Fruit fly (Drosophila melanogaster) whole organism, embryonic: Measurements from ENCODE around the gene Kyat.

ENCODE experiments used
- CG10209 ChIP-seq: fragments of 200-800 bp; sonication (Bioruptor generic); optimal IDR thresholded peaks from 3 replicates; lab custom pipeline; 2017; ENCODE audit warnings: missing biosample characterization, mild to moderate bottlenecking, missing genetic modification characterization, missing genetic modification reagents
- CG10366 ChIP-seq: fragments of 200-800 bp; sonication (Bioruptor generic); IDR thresholded peaks from 2 replicates; pipeline ENCODE4 v1.3.6; 2022; ENCODE audit warnings: missing biosample characterization, missing genetic modification characterization
- CG11085 ChIP-seq: fragments of 200-800 bp; sonication (Bioruptor generic); IDR thresholded peaks from 2 replicates; pipeline ENCODE4 v1.3.6; 2022; ENCODE audit warnings: missing biosample characterization, missing genetic modification characterization
- CG12071 ChIP-seq: fragments of 200-800 bp; sonication (Bioruptor generic); optimal IDR thresholded peaks from 3 replicates; lab custom pipeline; 2018; ENCODE audit warnings: missing biosample characterization, mild to moderate bottlenecking, missing genetic modification characterization
- CG12769 ChIP-seq: fragments of 200-800 bp; sonication (Bioruptor generic); optimal IDR thresholded peaks from 2 replicates; lab custom pipeline; 2019; ENCODE audit warnings: missing biosample characterization, mild to moderate bottlenecking, missing genetic modification characterization, moderate library complexity
- CG1529 ChIP-seq: fragments of 200-800 bp; sonication (Bioruptor generic); optimal IDR thresholded peaks from 3 replicates; lab custom pipeline; 2018; ENCODE audit warnings: missing biosample characterization, missing genetic modification characterization
- CG15514 ChIP-seq: fragments of 200-800 bp; sonication (Bioruptor generic); optimal IDR thresholded peaks from 3 replicates; lab custom pipeline; 2017; ENCODE audit warnings: missing biosample characterization, missing genetic modification characterization, mild to moderate bottlenecking, moderate library complexity, missing genetic modification reagents
- CG15696 ChIP-seq: fragments of 200-800 bp; sonication (Bioruptor generic); optimal IDR thresholded peaks from 2 replicates; lab custom pipeline; 2019; ENCODE audit warnings: missing biosample characterization, mild to moderate bottlenecking, missing genetic modification characterization, moderate library complexity
- CG1602 ChIP-seq: fragments of 200-800 bp; sonication (Bioruptor generic); optimal IDR thresholded peaks from 3 replicates; lab custom pipeline; 2016; ENCODE audit warnings: missing biosample characterization, missing genetic modification characterization
- CG1647 ChIP-seq: fragments of 200-800 bp; sonication (Bioruptor generic); optimal IDR thresholded peaks from 3 replicates; lab custom pipeline; 2016; ENCODE audit warnings: missing biosample characterization, missing genetic modification characterization
- CG17328 ChIP-seq: fragments of 200-800 bp; sonication (Bioruptor generic); IDR thresholded peaks from 2 replicates; pipeline ENCODE4 v1.3.6; 2022; ENCODE audit warnings: missing biosample characterization, missing genetic modification characterization
- CG17612 ChIP-seq: fragments of 200-800 bp; sonication (Bioruptor generic); IDR thresholded peaks from 2 replicates; pipeline ENCODE4 v1.3.6; 2022; ENCODE audit warnings: missing biosample characterization, missing genetic modification characterization
- CG2120 ChIP-seq: fragments of 200-800 bp; sonication (Bioruptor generic); optimal IDR thresholded peaks from 3 replicates; lab custom pipeline; 2016; ENCODE audit warnings: missing biosample characterization, missing genetic modification characterization
- CG30020 ChIP-seq: fragments of 200-800 bp; optimal IDR thresholded peaks from 2 replicates; lab custom pipeline; 2019; ENCODE audit warnings: missing biosample characterization, mild to moderate bottlenecking, missing genetic modification characterization, moderate library complexity
- CG3281 ChIP-seq: fragments of 200-800 bp; sonication (Bioruptor generic); optimal IDR thresholded peaks from 3 replicates; lab custom pipeline; 2017; ENCODE audit warnings: missing biosample characterization, mild to moderate bottlenecking, missing genetic modification characterization
- CG3838 ChIP-seq: fragments of 200-800 bp; sonication (Bioruptor generic); optimal IDR thresholded peaks from 3 replicates; lab custom pipeline; 2016; ENCODE audit warnings: missing biosample characterization, missing genetic modification characterization
- CG4360 ChIP-seq: fragments of 200-800 bp; sonication (Bioruptor generic); IDR thresholded peaks from 2 replicates; pipeline ENCODE4 v1.3.6; 2022; ENCODE audit warnings: missing biosample characterization, missing genetic modification characterization
- CG4404 ChIP-seq: fragments of 200-800 bp; sonication (Bioruptor generic); IDR thresholded peaks from 2 replicates; pipeline ENCODE4 v1.3.6; 2022; ENCODE audit warnings: missing biosample characterization, missing genetic modification characterization
- CG6765 ChIP-seq: fragments of 200-800 bp; sonication (Bioruptor generic); optimal IDR thresholded peaks from 3 replicates; lab custom pipeline; 2017; ENCODE audit warnings: missing biosample characterization, mild to moderate bottlenecking, missing genetic modification characterization
- CG6813 ChIP-seq: fragments of 200-800 bp; sonication (Bioruptor generic); optimal IDR thresholded peaks from 2 replicates; lab custom pipeline; 2017; ENCODE audit warnings: missing biosample characterization, missing genetic modification characterization, mild to moderate bottlenecking, moderate library complexity, missing genetic modification reagents
- CG7271 ChIP-seq: fragments of 200-800 bp; sonication (Bioruptor generic); optimal IDR thresholded peaks from 2 replicates; lab custom pipeline; 2018; ENCODE audit warnings: missing biosample characterization, mild to moderate bottlenecking, missing genetic modification characterization, moderate library complexity
- CG8089 ChIP-seq: fragments of 200-800 bp; sonication (Bioruptor generic); optimal IDR thresholded peaks from 3 replicates; lab custom pipeline; 2016; ENCODE audit warnings: missing biosample characterization, missing genetic modification characterization
- CkIIα-i1 ChIP-seq: fragments of 200-800 bp; sonication (Bioruptor generic); IDR thresholded peaks from 2 replicates; pipeline ENCODE4 v1.3.6; 2022; ENCODE audit warnings: missing biosample characterization, missing genetic modification characterization
- Dll ChIP-seq: fragments of 200-800 bp; sonication (Bioruptor generic); IDR thresholded peaks from 4 replicates; pipeline ENCODE4 v1.3.6; 2022; ENCODE audit warnings: missing biosample characterization, missing genetic modification characterization; ENCODE audit not compliant: partially characterized antibody
- Doc2 ChIP-seq: fragments of 200-800 bp; sonication (Bioruptor generic); IDR thresholded peaks from 2 replicates; pipeline ENCODE4 v1.3.6; 2022; ENCODE audit warnings: missing biosample characterization, missing genetic modification characterization
- Dref ChIP-seq: fragments of 200-800 bp; sonication (Bioruptor generic); IDR thresholded peaks from 2 replicates; pipeline ENCODE4 v1.3.6; 2022; ENCODE audit warnings: missing biosample characterization, missing genetic modification characterization
- Elba2 ChIP-seq: fragments of 200-800 bp; sonication (Bioruptor generic); optimal IDR thresholded peaks from 3 replicates; lab custom pipeline; 2016; ENCODE audit warnings: missing biosample characterization, missing genetic modification characterization
- GATAe ChIP-seq: fragments of 200-800 bp; sonication (Bioruptor generic); conservative IDR thresholded peaks from 2 replicates; pipeline ENCODE4 v1.3.6; 2022; ENCODE audit warnings: missing biosample characterization, missing genetic modification characterization
- HLHmδ ChIP-seq: fragments of 200-800 bp; sonication (Bioruptor generic); optimal IDR thresholded peaks from 2 replicates; lab custom pipeline; 2018; ENCODE audit warnings: missing biosample characterization, mild to moderate bottlenecking, missing genetic modification characterization, moderate library complexity
- Hr39 ChIP-seq: fragments of >200 bp; optimal IDR thresholded peaks from 2 replicates; lab custom pipeline; 2017
- Opbp ChIP-seq: fragments of 200-800 bp; sonication (Bioruptor generic); IDR thresholded peaks from 3 replicates; pipeline ENCODE4 v1.3.6; 2022; ENCODE audit warnings: missing biosample characterization, missing genetic modification characterization; ENCODE audit not compliant: partially characterized antibody
- Side ChIP-seq: fragments of 200-800 bp; sonication (Bioruptor generic); optimal IDR thresholded peaks from 2 replicates; lab custom pipeline; 2016; ENCODE audit warnings: missing biosample characterization, missing genetic modification characterization
- Sox102F ChIP-seq: fragments of 200-800 bp; sonication (Bioruptor generic); optimal IDR thresholded peaks from 2 replicates; lab custom pipeline; 2018; ENCODE audit warnings: missing biosample characterization, mild to moderate bottlenecking, missing genetic modification characterization, moderate library complexity
- Tbp ChIP-seq: fragments of >200 bp; optimal IDR thresholded peaks from 2 replicates; lab custom pipeline; 2018; ENCODE audit warnings: missing biosample characterization, missing genetic modification characterization
- Vsx1 ChIP-seq: fragments of 200-800 bp; sonication (Bioruptor generic); optimal IDR thresholded peaks from 2 replicates; lab custom pipeline; 2017; ENCODE audit warnings: missing biosample characterization, mild to moderate bottlenecking, missing genetic modification characterization, missing genetic modification reagents
- Xrp1 ChIP-seq: fragments of 200-800 bp; sonication (Bioruptor generic); IDR thresholded peaks from 2 replicates; pipeline ENCODE4 v1.3.6; 2022; ENCODE audit warnings: missing biosample characterization, missing genetic modification characterization
- ash1 ChIP-seq: fragments of 200-800 bp; sonication (Bioruptor generic); optimal IDR thresholded peaks from 2 replicates; lab custom pipeline; 2018; ENCODE audit warnings: missing biosample characterization, mild to moderate bottlenecking, missing genetic modification characterization
- chinmo ChIP-seq: fragments of 200-800 bp; sonication (Bioruptor generic); IDR thresholded peaks from 4 replicates; pipeline ENCODE4 v1.3.6; 2022; ENCODE audit warnings: missing biosample characterization, missing genetic modification characterization; ENCODE audit not compliant: partially characterized antibody
- dmrt99B ChIP-seq: fragments of 200-800 bp; sonication (Bioruptor generic); optimal IDR thresholded peaks from 2 replicates; lab custom pipeline; 2018; ENCODE audit warnings: missing biosample characterization, mild to moderate bottlenecking, missing genetic modification characterization, moderate library complexity
- exex ChIP-seq: fragments of 200-800 bp; sonication (Bioruptor generic); optimal IDR thresholded peaks from 4 replicates; lab custom pipeline; 2018; ENCODE audit warnings: missing biosample characterization, mild to moderate bottlenecking, missing genetic modification characterization, moderate library complexity
- ftz-f1 ChIP-seq: fragments of 200-800 bp; sonication (Bioruptor generic); optimal IDR thresholded peaks from 2 replicates; lab custom pipeline; 2016; ENCODE audit warnings: missing biosample characterization, missing genetic modification characterization
- lola ChIP-seq, 3 experiments: fragments of >200 bp in 2 of 3; fragments of 200-800 bp in 1 of 3; sonication (Bioruptor generic) in 1 of 3; optimal IDR thresholded peaks; 2 replicates each; lab custom pipeline; 2017 to 2019; ENCODE audit warnings: missing biosample characterization in 3 of 3, missing genetic modification characterization in 3 of 3, mild to moderate bottlenecking in 1 of 3, moderate library complexity in 1 of 3
- lov ChIP-seq, 2 experiments: fragments of 200-800 bp in 1 of 2; fragments of >200 bp in 1 of 2; sonication (Bioruptor generic) in 1 of 2; IDR thresholded peaks in 1 of 2; optimal IDR thresholded peaks in 1 of 2; 2 replicates in 1 of 2; 3 replicates in 1 of 2; pipeline versions ENCODE4 v1.3.6 to Lab custom; 2017 to 2022; ENCODE audit warnings: missing biosample characterization in 1 of 2, missing genetic modification characterization in 1 of 2
- mld ChIP-seq: fragments of 200-800 bp; sonication (Bioruptor generic); IDR thresholded peaks from 3 replicates; pipeline ENCODE4 v1.3.6; 2022; ENCODE audit warnings: missing biosample characterization, missing genetic modification characterization; ENCODE audit not compliant: partially characterized antibody
- peb ChIP-seq: fragments of 200-800 bp; sonication (Bioruptor generic); IDR thresholded peaks from 2 replicates; pipeline ENCODE4 v1.3.6; 2022; ENCODE audit warnings: missing biosample characterization, missing genetic modification characterization
- pros ChIP-seq: fragments of 200-800 bp; sonication (Bioruptor generic); optimal IDR thresholded peaks from 3 replicates; lab custom pipeline; 2019; ENCODE audit warnings: missing biosample characterization, mild to moderate bottlenecking, missing genetic modification characterization, moderate library complexity
- repo ChIP-seq: fragments of 200-800 bp; sonication (Bioruptor generic); optimal IDR thresholded peaks from 2 replicates; lab custom pipeline; 2016; ENCODE audit warnings: missing biosample characterization, missing genetic modification characterization
- scrt ChIP-seq: fragments of 200-800 bp; sonication (Bioruptor generic); optimal IDR thresholded peaks from 2 replicates; lab custom pipeline; 2018; ENCODE audit warnings: missing biosample characterization, mild to moderate bottlenecking, missing genetic modification characterization, moderate library complexity
- sima ChIP-seq: fragments of 200-800 bp; sonication (Bioruptor generic); optimal IDR thresholded peaks from 2 replicates; lab custom pipeline; 2016; ENCODE audit warnings: missing biosample characterization, missing genetic modification characterization
- tin ChIP-seq: fragments of 200-800 bp; sonication (Bioruptor generic); optimal IDR thresholded peaks from 3 replicates; lab custom pipeline; 2016; ENCODE audit warnings: missing biosample characterization, missing genetic modification characterization
- zf30C ChIP-seq: fragments of 200-800 bp; sonication (Bioruptor generic); optimal IDR thresholded peaks from 3 replicates; lab custom pipeline; 2018; ENCODE audit warnings: missing biosample characterization, mild to moderate bottlenecking, missing genetic modification characterization

Kyat gene

DNA sequence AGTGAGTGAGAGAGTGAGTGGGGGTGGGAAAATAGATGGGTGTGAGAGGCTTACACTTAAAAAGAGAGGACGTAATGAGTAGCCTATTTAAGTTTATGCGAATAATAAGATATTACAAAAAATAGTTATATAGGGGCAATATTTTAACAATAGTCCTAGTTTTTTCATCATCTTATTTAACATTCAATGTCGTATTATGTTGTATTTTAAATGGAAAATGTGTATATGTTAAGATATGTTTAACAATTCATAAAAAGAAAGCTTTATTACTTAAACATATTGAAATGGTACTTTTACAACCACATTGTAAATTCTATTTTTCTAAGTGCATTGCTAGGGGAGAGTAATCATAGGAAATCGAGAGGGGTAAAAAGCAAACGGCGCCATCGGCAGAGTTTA, 48.3 kb downstream of the Kyat start (continued):
- TF ChIP-seq CG3838 (GFP tag; lab: Kevin White, UChicago) (no peak), CG11085 (no peak), CG15696 (peak; percentile 85), chinmo (GFP tag; lab: Robert Waterston, UW) (no peak), ash1 (GFP tag; lab: Kevin White, UChicago) (no peak), CG6765 (GFP tag; lab: Kevin White, UChicago) (peak; percentile 64), Sox102F (peak; percentile 74), Side (GFP tag; lab: Kevin White, UChicago) (no peak), CG10209 (peak; percentile 79), CG1602 (GFP tag; lab: Kevin White, UChicago) (peak; percentile 45), dmrt99B (tag; lab: Kevin White, UChicago) (peak; percentile 86), Tbp (GFP tag; lab: Kevin White, UChicago) (no peak), CG4404 (GFP tag; lab: Robert Waterston, UW) (peak; percentile 39; the same call in 1 of the 2 replicates), mld (no peak), CG10366 (GFP tag; lab: Robert Waterston, UW) (no peak), CG1647 (GFP tag; lab: Kevin White, UChicago) (no peak), peb (no peak), CG2120 (peak; percentile 82), Opbp (no peak), Dll (no peak), CG6813 (GFP tag; lab: Kevin White, UChicago) (no peak), CG8089 (GFP tag; lab: Kevin White, UChicago) (no peak), CG15514 (GFP tag; lab: Kevin White, UChicago) (no peak), CG17328 (GFP tag; lab: Robert Waterston, UW) (no peak; the same call in 1 of the 2 replicates), CG30020 (tag; lab: Kevin White, UChicago) (peak; percentile 54), lola (GFP tag; optimal IDR thresholded peaks at IDR 0.05; lab: Kevin White, UChicago) (peak in 1 of 3 experiments; percentile 86), Doc2 (GFP tag; lab: Robert Waterston, UW) (no peak), scrt (GFP tag; lab: Kevin White, UChicago) (peak; percentile 66), CG1529 (GFP tag; lab: Kevin White, UChicago) (peak; percentile 46), Vsx1 (GFP tag; lab: Kevin White, UChicago) (peak; percentile 11), Hr39 (lab: Kevin White, UChicago) (no peak), Dref (GFP tag; lab: Robert Waterston, UW) (no peak), repo (GFP tag; lab: Kevin White, UChicago) (no peak), CG12769 (tag; lab: Kevin White, UChicago) (peak; percentile 58), exex (tag; lab: Kevin White, UChicago) (peak; percentile 42), ftz-f1 (GFP tag; lab: Kevin White, UChicago) (no peak), GATAe (no peak), CG3281 (GFP tag; lab: Kevin White, UChicago) (peak; percentile 72), HLHmδ (GFP tag; lab: Kevin White, UChicago) (no peak), CG17612 (no peak), CkIIα-i1 (GFP tag; lab: Robert Waterston, UW) (no peak), pros (GFP tag; lab: Kevin White, UChicago) (no peak), CG12071 (GFP tag; lab: Kevin White, UChicago) (no peak), tin (GFP tag; lab: Kevin White, UChicago) (peak; percentile 59), CG4360 (GFP tag; lab: Robert Waterston, UW) (no peak), lov (optimal IDR thresholded peaks at IDR 0.05; lab: Kevin White, UChicago) (no peak), lov (GFP tag; IDR thresholded peaks at IDR 0.05; lab: Robert Waterston, UW) (no peak), Elba2 (GFP tag; lab: Kevin White, UChicago) (no peak), zf30C (GFP tag; lab: Kevin White, UChicago) (peak; percentile 94), Xrp1 (GFP tag; lab: Robert Waterston, UW) (peak; percentile 73; the same call in 1 of the 2 replicates), sima (GFP tag; lab: Kevin White, UChicago) (no peak), CG7271 (tag; lab: Kevin White, UChicago) (no peak)
